Worm (Caenorhabditis elegans): ENCODE measurements around the gene mec-9.

mec-9 gene

ce11 chrV:9915021-9915420 is at the start of gene mec-9:
Gene mec-9, minus strand, starts transcription at chrV:9915121.
- no peak for TF ChIP-seq lir-3 (tag; optimal IDR thresholded peaks at IDR 0.05; ENCODE audit: poor library complexity)
- TF ChIP-seq mep-1 (tag; optimal IDR thresholded peaks at IDR 0.05), result no peak
- no peak for TF ChIP-seq C04F5.9 (tag; optimal IDR thresholded peaks at IDR 0.05)
- no peak for TF ChIP-seq nhr-12 (tag; optimal IDR thresholded peaks at IDR 0.05)
- TF ChIP-seq zip-4 (GFP tag; optimal IDR thresholded peaks at IDR 0.05), result no peak

- TF ChIP-seq nhr-47 (tag; optimal IDR thresholded peaks at IDR 0.05), result peak; percentile 1
- no peak for TF ChIP-seq efl-1 (optimal IDR thresholded peaks at IDR 0.05)
- TF ChIP-seq efl-1 (GFP tag; optimal IDR thresholded peaks at IDR 0.05 in 1 of 2), result peak in 1 of 2 experiments; percentile 88
- TF ChIP-seq nhr-85 (tag), result no peak
- TF ChIP-seq fkh-8 (tag; optimal IDR thresholded peaks at IDR 0.05), result peak; percentile 50
- TF ChIP-seq lin-14 (GFP tag; optimal IDR thresholded peaks at IDR 0.05), result peak; percentile 54
- no peak for TF ChIP-seq irx-1 (tag; optimal IDR thresholded peaks at IDR 0.05)
- TF ChIP-seq dsc-1 (tag; optimal IDR thresholded peaks at IDR 0.05), result peak; percentile 32
- TF ChIP-seq mdl-1 (tag; optimal IDR thresholded peaks at IDR 0.05), result no peak
Observed at ce11 chrV:9964152-9964785, 49.3 kb upstream of the mec-9 start.

ce11 chrV:9962916-9963315 is 48.0 kb upstream of the mec-9 start:
- TF ChIP-seq hpl-2 (GFP tag; optimal IDR thresholded peaks at IDR 0.05) (no peak), lin-35 (GFP tag; optimal IDR thresholded peaks at IDR 0.05) (no peak), pag-3 (tag; optimal IDR thresholded peaks at IDR 0.05; ENCODE audit: borderline replicate concordance, insufficient read depth) (no peak), hlh-4 (tag; optimal IDR thresholded peaks at IDR 0.05) (no peak), ztf-4 (tag; optimal IDR thresholded peaks at IDR 0.05) (no peak), vab-15 (tag; optimal IDR thresholded peaks at IDR 0.05) (no peak), ceh-82 (tag; optimal IDR thresholded peaks at IDR 0.05) (no peak), nhr-19 (GFP tag; conservative IDR thresholded peaks at IDR 0.05) (no peak), dpl-1 (GFP tag; optimal IDR thresholded peaks at IDR 0.05) (no peak), pqm-1 (tag; optimal IDR thresholded peaks at IDR 0.05) (no peak), unc-62 (GFP tag; optimal IDR thresholded peaks at IDR 0.05) (no peak), lsy-2 (tag; optimal IDR thresholded peaks at IDR 0.05) (no peak), sox-4 (tag; optimal IDR thresholded peaks at IDR 0.05) (no peak), aha-1 (tag; optimal IDR thresholded peaks at IDR 0.05) (no peak), elt-3 (tag; optimal IDR thresholded peaks at IDR 0.05) (no peak), swsn-7 (tag; optimal IDR thresholded peaks at IDR 0.05) (no peak), lin-14 (GFP tag; optimal IDR thresholded peaks at IDR 0.05) (peak; percentile 64), C04F5.9 (tag; optimal IDR thresholded peaks at IDR 0.05) (no peak), nhr-85 (tag) (peak; percentile 81), nhr-28 (tag; optimal IDR thresholded peaks at IDR 0.05) (no peak), ceh-90 (tag; optimal IDR thresholded peaks at IDR 0.05) (no peak), unc-98 (GFP tag; IDR thresholded peaks at IDR 0.05) (no peak), efl-1 (optimal IDR thresholded peaks at IDR 0.05) (no peak), efl-1 (GFP tag; optimal IDR thresholded peaks at IDR 0.05 in 1 of 2) (peak in 1 of 2 experiments; percentile 3), egl-13 (tag; optimal IDR thresholded peaks at IDR 0.05) (no peak)

- TF ChIP-seq xbp-1 (tag; optimal IDR thresholded peaks at IDR 0.05), result no peak
- TF ChIP-seq mep-1 (tag; optimal IDR thresholded peaks at IDR 0.05), result no peak
- TF ChIP-seq egl-13 (tag; optimal IDR thresholded peaks at IDR 0.05), result no peak
Observed at ce11 chrV:9962394-9962793, 47.5 kb upstream of the mec-9 start, which contains the start of gene madf-4. Gene madf-4, minus strand, starts transcription at chrV:9962494.

- TF ChIP-seq Y116A8C.19 (tag; optimal IDR thresholded peaks at IDR 0.05; ENCODE audit: borderline replicate concordance) (no peak), unc-86 (tag; optimal IDR thresholded peaks at IDR 0.05) (no peak), irx-1 (tag; optimal IDR thresholded peaks at IDR 0.05) (no peak), lsy-2 (tag; optimal IDR thresholded peaks at IDR 0.05) (no peak), nhr-47 (tag; optimal IDR thresholded peaks at IDR 0.05) (no peak), C04F5.9 (tag; optimal IDR thresholded peaks at IDR 0.05) (no peak), snu-23 (GFP tag; optimal IDR thresholded peaks at IDR 0.05) (no peak), mab-9 (GFP tag; IDR thresholded peaks at IDR 0.05) (no peak), nhr-90 (tag; optimal IDR thresholded peaks at IDR 0.05; ENCODE audit: poor library complexity) (no peak), ceh-88 (GFP tag; IDR thresholded peaks at IDR 0.05) (no peak), hlh-17 (GFP tag; optimal IDR thresholded peaks at IDR 0.05; ENCODE audit: borderline replicate concordance) (no peak), dsc-1 (tag; optimal IDR thresholded peaks at IDR 0.05) (no peak)
Observed at ce11 chrV:9960376-9960775, 45.5 kb upstream of the mec-9 start, which contains the start of gene T07C12.10. Gene T07C12.10, minus strand, starts transcription at chrV:9960476.
